Worm (Caenorhabditis elegans) whole organism, L4/young adult: Measurements from ENCODE around the gene aqp-4.

Source experiments
- W03F9.2 ChIP-seq: fragments of 150-350 bp; optimal IDR thresholded peaks from 2 replicates; lab custom pipeline; 2014; ENCODE audit warnings: missing biosample characterization, missing genetic modification characterization
- dao-5 ChIP-seq: sonication (generic microtip); optimal IDR thresholded peaks from 2 replicates; lab custom pipeline; 2016; ENCODE audit warnings: missing genotype, missing genetic modification characterization, moderate library complexity, missing compliant biosample characterization
- him-1 ChIP-seq: sonication (generic microtip); optimal IDR thresholded peaks from 2 replicates; lab custom pipeline; 2016; ENCODE audit warnings: missing genotype, missing genetic modification reagents, missing genetic modification characterization, missing compliant biosample characterization

- TF ChIP-seq him-1 (tag; lab: Kevin White, UChicago) (no peak), W03F9.2 (no peak), dao-5 (tag; lab: Kevin White, UChicago) (no peak)
Measured at ce11 chrV:9696715-9697114, 40.6 kb upstream of the aqp-4 start, which contains the start of gene her-1.
